Fruit fly (Drosophila melanogaster) whole organism, embryonic: ENCODE data around the gene Duox.

Experiments used
- CG10209 ChIP-seq: fragments of 200-800 bp; sonication (Bioruptor generic); optimal IDR thresholded peaks from 3 replicates; lab custom pipeline; 2017; ENCODE audit warnings: missing biosample characterization, mild to moderate bottlenecking, missing genetic modification characterization, missing genetic modification reagents
- CG10979 ChIP-seq: fragments of 200-800 bp; sonication (Bioruptor generic); optimal IDR thresholded peaks from 2 replicates; lab custom pipeline; 2018; ENCODE audit warnings: missing biosample characterization, mild to moderate bottlenecking, missing genetic modification characterization, moderate library complexity
- CG11398 ChIP-seq: fragments of 200-800 bp; sonication (Bioruptor generic); optimal IDR thresholded peaks from 2 replicates; lab custom pipeline; 2016; ENCODE audit warnings: missing biosample characterization, missing genetic modification characterization
- CG11504 ChIP-seq: fragments of 200-800 bp; sonication (Bioruptor generic); optimal IDR thresholded peaks from 3 replicates; lab custom pipeline; 2019; ENCODE audit warnings: missing biosample characterization, mild to moderate bottlenecking, missing genetic modification characterization, moderate library complexity
- CG11695 ChIP-seq: fragments of 200-800 bp; sonication (Bioruptor generic); IDR thresholded peaks from 3 replicates; pipeline ENCODE4 v1.3.6; 2022; ENCODE audit warnings: missing biosample characterization, missing genetic modification characterization
- CG11696 ChIP-seq: fragments of 200-800 bp; sonication (Bioruptor generic); IDR thresholded peaks from 2 replicates; pipeline ENCODE4 v1.3.6; 2022; ENCODE audit warnings: missing biosample characterization, missing genetic modification characterization
- CG11723 ChIP-seq: fragments of 200-800 bp; sonication (Bioruptor generic); optimal IDR thresholded peaks from 2 replicates; lab custom pipeline; 2017; ENCODE audit warnings: missing biosample characterization, mild to moderate bottlenecking, missing genetic modification characterization
- CG1233 ChIP-seq: fragments of 200-800 bp; sonication (Bioruptor generic); optimal IDR thresholded peaks from 4 replicates; lab custom pipeline; 2018; ENCODE audit warnings: missing biosample characterization, mild to moderate bottlenecking, missing genetic modification characterization
- CG12769 ChIP-seq: fragments of 200-800 bp; sonication (Bioruptor generic); optimal IDR thresholded peaks from 2 replicates; lab custom pipeline; 2019; ENCODE audit warnings: missing biosample characterization, mild to moderate bottlenecking, missing genetic modification characterization, moderate library complexity
- CG13287 ChIP-seq: fragments of 200-800 bp; sonication (Bioruptor generic); IDR thresholded peaks from 2 replicates; pipeline ENCODE4 v1.3.6; 2022; ENCODE audit warnings: missing biosample characterization, missing genetic modification characterization; ENCODE audit not compliant: partially characterized antibody
- CG13624 ChIP-seq: fragments of 200-800 bp; sonication (Bioruptor generic); optimal IDR thresholded peaks from 2 replicates; lab custom pipeline; 2016; ENCODE audit warnings: missing biosample characterization, missing genetic modification characterization
- CG14667 ChIP-seq: fragments of 200-800 bp; sonication (Bioruptor generic); IDR thresholded peaks from 2 replicates; pipeline ENCODE4 v1.3.6; 2022; ENCODE audit warnings: missing biosample characterization, missing genetic modification characterization
- CG17328 ChIP-seq: fragments of 200-800 bp; sonication (Bioruptor generic); IDR thresholded peaks from 2 replicates; pipeline ENCODE4 v1.3.6; 2022; ENCODE audit warnings: missing biosample characterization, missing genetic modification characterization
- CG18262 ChIP-seq: fragments of 200-800 bp; optimal IDR thresholded peaks from 3 replicates; lab custom pipeline; 2019; ENCODE audit warnings: missing biosample characterization, mild to moderate bottlenecking, missing genetic modification characterization, moderate library complexity
- CG18476 ChIP-seq: fragments of 200-800 bp; sonication (Bioruptor generic); optimal IDR thresholded peaks from 2 replicates; lab custom pipeline; 2016; ENCODE audit warnings: missing biosample characterization, mild to moderate bottlenecking, missing genetic modification characterization
- CG31224 ChIP-seq: fragments of 200-800 bp; sonication (Bioruptor generic); IDR thresholded peaks from 2 replicates; pipeline ENCODE4 v1.3.6; 2022; ENCODE audit warnings: missing biosample characterization, missing genetic modification characterization
- CG3847 ChIP-seq: fragments of 200-800 bp; sonication (Bioruptor generic); IDR thresholded peaks from 2 replicates; pipeline ENCODE4 v1.3.6; 2022; ENCODE audit warnings: missing biosample characterization, missing genetic modification characterization
- CG42726 ChIP-seq: fragments of 200-800 bp; sonication (Bioruptor generic); IDR thresholded peaks from 2 replicates; pipeline ENCODE4 v1.3.6; 2022; ENCODE audit warnings: missing biosample characterization, missing genetic modification characterization; ENCODE audit not compliant: partially characterized antibody
- CG4282 ChIP-seq: fragments of 200-800 bp; sonication (Bioruptor generic); optimal IDR thresholded peaks from 2 replicates; lab custom pipeline; 2016; ENCODE audit warnings: missing biosample characterization, missing genetic modification characterization
- CG4404 ChIP-seq: fragments of 200-800 bp; sonication (Bioruptor generic); IDR thresholded peaks from 2 replicates; pipeline ENCODE4 v1.3.6; 2022; ENCODE audit warnings: missing biosample characterization, missing genetic modification characterization
- CG4424 ChIP-seq: fragments of 200-800 bp; sonication (Bioruptor generic); optimal IDR thresholded peaks from 3 replicates; lab custom pipeline; 2016; ENCODE audit warnings: missing biosample characterization, missing genetic modification characterization
- CG4617 ChIP-seq: fragments of 200-800 bp; sonication (Bioruptor generic); optimal IDR thresholded peaks from 3 replicates; lab custom pipeline; 2016; ENCODE audit warnings: missing biosample characterization, missing genetic modification characterization, borderline replicate concordance
- CG7987 ChIP-seq: fragments of 200-800 bp; sonication (Bioruptor generic); optimal IDR thresholded peaks from 2 replicates; lab custom pipeline; 2018; ENCODE audit warnings: missing biosample characterization, mild to moderate bottlenecking, missing genetic modification characterization, moderate library complexity
- CG9817 ChIP-seq: fragments of 200-800 bp; sonication (Bioruptor generic); optimal IDR thresholded peaks from 2 replicates; lab custom pipeline; 2018; ENCODE audit warnings: missing biosample characterization, mild to moderate bottlenecking, missing genetic modification characterization, moderate library complexity
- Dip2 ChIP-seq: fragments of 200-800 bp; sonication (Bioruptor generic); IDR thresholded peaks from 2 replicates; pipeline ENCODE4 v1.3.6; 2022; ENCODE audit warnings: missing biosample characterization, missing genetic modification characterization
- Dref ChIP-seq: fragments of 200-800 bp; sonication (Bioruptor generic); IDR thresholded peaks from 2 replicates; pipeline ENCODE4 v1.3.6; 2022; ENCODE audit warnings: missing biosample characterization, missing genetic modification characterization
- E2f2 ChIP-seq: fragments of 200-800 bp; sonication (Bioruptor generic); IDR thresholded peaks from 2 replicates; pipeline ENCODE4 v1.3.6; 2022; ENCODE audit warnings: missing biosample characterization, missing genetic modification characterization
- Side ChIP-seq: fragments of 200-800 bp; sonication (Bioruptor generic); optimal IDR thresholded peaks from 2 replicates; lab custom pipeline; 2016; ENCODE audit warnings: missing biosample characterization, missing genetic modification characterization
- abd-A ChIP-seq: fragments of 200-800 bp; sonication (Bioruptor generic); optimal IDR thresholded peaks from 3 replicates; lab custom pipeline; 2019; ENCODE audit warnings: missing biosample characterization, mild to moderate bottlenecking, missing genetic modification characterization, moderate library complexity
- az2 ChIP-seq: fragments of 200-800 bp; sonication (Bioruptor generic); optimal IDR thresholded peaks from 3 replicates; lab custom pipeline; 2016; ENCODE audit warnings: missing biosample characterization, missing genetic modification characterization
- bbx ChIP-seq: fragments of 200-800 bp; sonication (Bioruptor generic); IDR thresholded peaks from 2 replicates; pipeline ENCODE4 v1.3.6; 2022; ENCODE audit warnings: missing biosample characterization, missing genetic modification characterization; ENCODE audit not compliant: partially characterized antibody
- croc ChIP-seq: fragments of 200-800 bp; sonication (Bioruptor generic); conservative IDR thresholded peaks from 3 replicates; pipeline ENCODE4 v1.3.6; 2022; ENCODE audit warnings: missing biosample characterization, missing genetic modification characterization
- disco-r ChIP-seq: fragments of 200-800 bp; sonication (Bioruptor generic); optimal IDR thresholded peaks from 2 replicates; lab custom pipeline; 2016; ENCODE audit warnings: missing biosample characterization, missing genetic modification characterization
- ems ChIP-seq: fragments of 200-800 bp; sonication (Bioruptor generic); optimal IDR thresholded peaks from 3 replicates; lab custom pipeline; 2016; ENCODE audit warnings: missing biosample characterization, missing genetic modification characterization
- eve ChIP-seq, 2 experiments: fragments of >200 bp; optimal IDR thresholded peaks; 2 replicates each; lab custom pipeline; 2017; ENCODE audit warnings: missing biosample characterization in 2 of 2, missing genetic modification characterization in 2 of 2
- fd64A ChIP-seq: fragments of 200-800 bp; sonication (Bioruptor generic); optimal IDR thresholded peaks from 3 replicates; lab custom pipeline; 2018; ENCODE audit warnings: missing biosample characterization, mild to moderate bottlenecking, missing genetic modification characterization
- gro ChIP-seq: fragments of 200-800 bp; sonication (Bioruptor generic); optimal IDR thresholded peaks from 2 replicates; lab custom pipeline; 2016; ENCODE audit warnings: missing biosample characterization, missing genetic modification characterization
- gt ChIP-seq: fragments of 200-800 bp; sonication (Bioruptor generic); IDR thresholded peaks from 2 replicates; pipeline ENCODE4 v1.3.6; 2022; ENCODE audit warnings: missing biosample characterization, missing genetic modification characterization
- hbn ChIP-seq: fragments of 200-800 bp; sonication (Bioruptor generic); IDR thresholded peaks from 2 replicates; pipeline ENCODE4 v1.3.6; 2022; ENCODE audit warnings: missing biosample characterization, missing genetic modification characterization; ENCODE audit not compliant: partially characterized antibody
- ind ChIP-seq: fragments of 200-800 bp; sonication (Bioruptor generic); optimal IDR thresholded peaks from 3 replicates; lab custom pipeline; 2016; ENCODE audit warnings: missing biosample characterization, missing genetic modification characterization
- jigr1 ChIP-seq: fragments of 200-800 bp; sonication (Bioruptor generic); IDR thresholded peaks from 3 replicates; pipeline ENCODE4 v1.3.6; 2022; ENCODE audit warnings: missing biosample characterization, missing genetic modification characterization
- sr ChIP-seq: fragments of 200-800 bp; sonication (Bioruptor generic); IDR thresholded peaks from 3 replicates; pipeline ENCODE4 v1.3.6; 2022; ENCODE audit warnings: missing biosample characterization, missing genetic modification characterization
- ssp ChIP-seq: fragments of 200-800 bp; sonication (Bioruptor generic); IDR thresholded peaks from 2 replicates; pipeline ENCODE4 v1.3.6; 2022; ENCODE audit warnings: missing biosample characterization, missing genetic modification characterization
- stwl ChIP-seq: fragments of 200-800 bp; sonication (Bioruptor generic); optimal IDR thresholded peaks from 3 replicates; lab custom pipeline; 2018; ENCODE audit warnings: missing biosample characterization, mild to moderate bottlenecking, missing genetic modification characterization, moderate library complexity
- tin ChIP-seq: fragments of 200-800 bp; sonication (Bioruptor generic); optimal IDR thresholded peaks from 3 replicates; lab custom pipeline; 2016; ENCODE audit warnings: missing biosample characterization, missing genetic modification characterization
- unc-4 ChIP-seq: fragments of 200-800 bp; sonication (Bioruptor generic); IDR thresholded peaks from 2 replicates; pipeline ENCODE4 v1.3.6; 2022; ENCODE audit warnings: missing biosample characterization, missing genetic modification characterization; ENCODE audit not compliant: partially characterized antibody
- vnd ChIP-seq: fragments of 200-800 bp; sonication (Bioruptor generic); IDR thresholded peaks from 3 replicates; pipeline ENCODE4 v1.3.6; 2022; ENCODE audit warnings: missing biosample characterization, missing genetic modification characterization; ENCODE audit not compliant: partially characterized antibody
- z ChIP-seq: fragments of 200-800 bp; sonication (Bioruptor generic); IDR thresholded peaks from 3 replicates; pipeline ENCODE4 v1.3.6; 2022; ENCODE audit warnings: missing biosample characterization, missing genetic modification characterization
- zen2 ChIP-seq: fragments of 200-800 bp; sonication (Bioruptor generic); IDR thresholded peaks from 3 replicates; pipeline ENCODE4 v1.3.6; 2022; ENCODE audit warnings: missing biosample characterization, missing genetic modification characterization; ENCODE audit not compliant: partially characterized antibody
- zfh1 ChIP-seq: fragments of 200-800 bp; sonication (Bioruptor generic); IDR thresholded peaks from 3 replicates; pipeline ENCODE4 v1.3.6; 2022; ENCODE audit warnings: missing biosample characterization, missing genetic modification characterization

The Duox gene

dm6 chr2L:2856960-2857584 is 27.0 kb upstream of the Duox start, which contains the start of gene CG2991 (continued):
- peak; percentile 59; the same call in 2 of the 3 replicates for TF ChIP-seq vnd (GFP tag; lab: Robert Waterston, UW)
- no peak for TF ChIP-seq ems (GFP tag; lab: Kevin White, UChicago)
- TF ChIP-seq zen2 (GFP tag; lab: Robert Waterston, UW) = peak; percentile 70; the same call in 1 of the 3 replicates
- TF ChIP-seq ind (GFP tag; lab: Kevin White, UChicago) = no peak
- TF ChIP-seq CG31224 (GFP tag; lab: Robert Waterston, UW) = no peak
- TF ChIP-seq CG13624 = peak; percentile 31
- no peak for TF ChIP-seq CG17328 (GFP tag; lab: Robert Waterston, UW)
- peak; percentile 81 for TF ChIP-seq hbn (GFP tag; lab: Robert Waterston, UW)
- TF ChIP-seq CG11696 (GFP tag; lab: Robert Waterston, UW) = no peak
- TF ChIP-seq zfh1 (GFP tag; lab: Robert Waterston, UW) = no peak
- TF ChIP-seq CG4282 (GFP tag; lab: Kevin White, UChicago) = no peak
- TF ChIP-seq az2 (GFP tag; lab: Kevin White, UChicago) = no peak
- TF ChIP-seq jigr1 (GFP tag; lab: Robert Waterston, UW) = no peak
- TF ChIP-seq fd64A (GFP tag; lab: Kevin White, UChicago) = no peak
- no peak for TF ChIP-seq eve (GFP tag; optimal IDR thresholded peaks at IDR 0.05; lab: Kevin White, UChicago)
- TF ChIP-seq stwl (tag; lab: Kevin White, UChicago) = peak; percentile 84
- TF ChIP-seq CG10979 = peak; percentile 11
- no peak for TF ChIP-seq disco-r
- peak; percentile 48 for TF ChIP-seq gro (GFP tag; lab: Kevin White, UChicago)
- TF ChIP-seq tin (GFP tag; lab: Kevin White, UChicago) = no peak
- TF ChIP-seq abd-A (tag; lab: Kevin White, UChicago) = peak; percentile 69
- TF ChIP-seq croc (GFP tag; lab: Robert Waterston, UW) = no peak
- TF ChIP-seq CG4404 (GFP tag; lab: Robert Waterston, UW) = no peak
- peak; percentile 36 for TF ChIP-seq CG7987
- TF ChIP-seq z = 0 out of 3 replicates have a peak, but pooled peaks have one; percentile 29
- TF ChIP-seq CG3847 (GFP tag; lab: Robert Waterston, UW) = peak; percentile 50
- peak; percentile 24 for TF ChIP-seq CG18262
- TF ChIP-seq CG11504 (tag; lab: Kevin White, UChicago) = peak; percentile 43
- no peak for TF ChIP-seq gt (GFP tag; lab: Robert Waterston, UW)
- no peak for TF ChIP-seq CG10209 (GFP tag; lab: Kevin White, UChicago)
- TF ChIP-seq Dip2 = no peak
- TF ChIP-seq CG11398 (GFP tag; lab: Kevin White, UChicago) = no peak
- peak; percentile 87 for TF ChIP-seq CG13287 (GFP tag; lab: Robert Waterston, UW)
- peak; percentile 86 for TF ChIP-seq CG4617 (GFP tag; lab: Kevin White, UChicago)
- TF ChIP-seq CG1233 (GFP tag; lab: Kevin White, UChicago) = peak; percentile 25
- TF ChIP-seq ssp (GFP tag; lab: Robert Waterston, UW) = peak; percentile 65
- TF ChIP-seq CG9817 (tag; lab: Kevin White, UChicago) = peak; percentile 8
- peak; percentile 87 for TF ChIP-seq bbx (GFP tag; lab: Robert Waterston, UW)
- TF ChIP-seq CG11723 (GFP tag; lab: Kevin White, UChicago) = no peak
- peak; percentile 86 for TF ChIP-seq CG42726 (GFP tag; lab: Robert Waterston, UW)
- TF ChIP-seq CG4424 (GFP tag; lab: Kevin White, UChicago) = no peak
- no peak for TF ChIP-seq CG18476
- no peak for TF ChIP-seq CG11695 (GFP tag; lab: Robert Waterston, UW)
- TF ChIP-seq E2f2 (GFP tag; lab: Robert Waterston, UW) = peak; percentile 89
- peak; percentile 94 for TF ChIP-seq Dref (GFP tag; lab: Robert Waterston, UW)
- no peak for TF ChIP-seq sr (GFP tag; lab: Robert Waterston, UW)
- no peak for TF ChIP-seq Side
- TF ChIP-seq unc-4 (GFP tag; lab: Robert Waterston, UW) = peak; percentile 87
- peak; percentile 44 for TF ChIP-seq CG12769 (tag; lab: Kevin White, UChicago)
- no peak for TF ChIP-seq CG14667
